Fruit fly (Drosophila melanogaster) whole organism, embryonic: ENCODE measurements around the gene Uba2.

Experiments
- Ada2b ChIP-seq: fragments of 200-800 bp; sonication (Bioruptor generic); IDR thresholded peaks from 2 replicates; pipeline ENCODE4 v1.3.6; 2022; ENCODE audit warnings: missing biosample characterization, missing genetic modification characterization
- Awh ChIP-seq: fragments of 200-800 bp; sonication (Bioruptor generic); IDR thresholded peaks from 2 replicates; pipeline ENCODE4, ENCODE4 v1.3.6; 2022; ENCODE audit warnings: missing biosample characterization, missing genetic modification characterization
- CG10543 ChIP-seq: fragments of 200-800 bp; sonication (Bioruptor generic); optimal IDR thresholded peaks from 3 replicates; lab custom pipeline; 2017; ENCODE audit warnings: missing biosample characterization, mild to moderate bottlenecking, missing genetic modification characterization, moderate library complexity
- CG10959 ChIP-seq: fragments of 200-800 bp; sonication (Bioruptor generic); IDR thresholded peaks from 2 replicates; pipeline ENCODE4 v1.3.6; 2022; ENCODE audit warnings: missing biosample characterization, missing genetic modification characterization
- CG11560 ChIP-seq: fragments of 200-800 bp; sonication (Bioruptor generic); IDR thresholded peaks from 3 replicates; pipeline ENCODE4 v1.3.6; 2022; ENCODE audit warnings: missing biosample characterization, missing genetic modification characterization
- CG12769 ChIP-seq: fragments of 200-800 bp; sonication (Bioruptor generic); optimal IDR thresholded peaks from 2 replicates; lab custom pipeline; 2019; ENCODE audit warnings: missing biosample characterization, mild to moderate bottlenecking, missing genetic modification characterization, moderate library complexity
- CG13624 ChIP-seq: fragments of 200-800 bp; sonication (Bioruptor generic); optimal IDR thresholded peaks from 2 replicates; lab custom pipeline; 2016; ENCODE audit warnings: missing biosample characterization, missing genetic modification characterization
- CG14014 ChIP-seq: fragments of 200-800 bp; sonication (Bioruptor generic); IDR thresholded peaks from 2 replicates; pipeline ENCODE4 v1.3.6; 2022; ENCODE audit warnings: missing biosample characterization, missing genetic modification characterization
- CG17186 ChIP-seq: fragments of 200-800 bp; sonication (Bioruptor generic); optimal IDR thresholded peaks from 3 replicates; lab custom pipeline; 2017; ENCODE audit warnings: missing biosample characterization, missing genetic modification reagents, missing genetic modification characterization
- CG17612 ChIP-seq: fragments of 200-800 bp; sonication (Bioruptor generic); IDR thresholded peaks from 2 replicates; pipeline ENCODE4 v1.3.6; 2022; ENCODE audit warnings: missing biosample characterization, missing genetic modification characterization
- CG32772 ChIP-seq: fragments of 200-800 bp; sonication (Bioruptor generic); IDR thresholded peaks from 2 replicates; pipeline ENCODE4 v1.3.6; 2022; ENCODE audit warnings: missing biosample characterization, missing genetic modification characterization
- CG34376 ChIP-seq: fragments of 200-800 bp; sonication (Bioruptor generic); optimal IDR thresholded peaks from 2 replicates; lab custom pipeline; 2018; ENCODE audit warnings: missing biosample characterization, mild to moderate bottlenecking, missing genetic modification characterization
- CG6175 ChIP-seq: fragments of 200-800 bp; sonication (Bioruptor generic); IDR thresholded peaks from 3 replicates; pipeline ENCODE4 v1.3.6; 2022; ENCODE audit warnings: missing biosample characterization, missing genetic modification characterization
- CG6272 ChIP-seq: fragments of 200-800 bp; sonication (Bioruptor generic); IDR thresholded peaks from 2 replicates; pipeline ENCODE4 v1.3.6; 2022; ENCODE audit warnings: missing biosample characterization, missing genetic modification characterization
- CG6654 ChIP-seq: fragments of 200-800 bp; sonication (Bioruptor generic); optimal IDR thresholded peaks from 2 replicates; lab custom pipeline; 2017; ENCODE audit warnings: missing biosample characterization, mild to moderate bottlenecking, missing genetic modification characterization
- CG8359 ChIP-seq: fragments of 200-800 bp; sonication (Bioruptor generic); optimal IDR thresholded peaks from 2 replicates; lab custom pipeline; 2017; ENCODE audit warnings: missing biosample characterization, mild to moderate bottlenecking, missing genetic modification characterization, borderline replicate concordance
- CG8765 ChIP-seq: fragments of 200-800 bp; sonication (Bioruptor generic); IDR thresholded peaks from 2 replicates; pipeline ENCODE4 v1.3.6; 2022; ENCODE audit warnings: missing biosample characterization, missing genetic modification characterization
- CoRest ChIP-seq: fragments of 200-800 bp; sonication (Bioruptor generic); optimal IDR thresholded peaks from 3 replicates; lab custom pipeline; 2018; ENCODE audit warnings: missing biosample characterization, mild to moderate bottlenecking, missing genetic modification characterization, moderate library complexity
- D19A ChIP-seq: fragments of 200-800 bp; optimal IDR thresholded peaks from 3 replicates; lab custom pipeline; 2019; ENCODE audit warnings: missing biosample characterization, mild to moderate bottlenecking, missing genetic modification characterization, moderate library complexity
- Doc2 ChIP-seq: fragments of 200-800 bp; sonication (Bioruptor generic); IDR thresholded peaks from 2 replicates; pipeline ENCODE4 v1.3.6; 2022; ENCODE audit warnings: missing biosample characterization, missing genetic modification characterization
- Fer1 ChIP-seq: fragments of 200-800 bp; sonication (Bioruptor generic); optimal IDR thresholded peaks from 2 replicates; lab custom pipeline; 2017; ENCODE audit warnings: missing biosample characterization, mild to moderate bottlenecking, missing genetic modification characterization
- Gug ChIP-seq: fragments of 200-800 bp; sonication (Bioruptor generic); IDR thresholded peaks from 4 replicates; pipeline ENCODE4 v1.3.6; 2022; ENCODE audit warnings: missing biosample characterization, missing genetic modification characterization
- HLHmδ ChIP-seq: fragments of 200-800 bp; sonication (Bioruptor generic); optimal IDR thresholded peaks from 2 replicates; lab custom pipeline; 2018; ENCODE audit warnings: missing biosample characterization, mild to moderate bottlenecking, missing genetic modification characterization, moderate library complexity
- Jarid2 ChIP-seq: fragments of 200-800 bp; sonication (Bioruptor generic); optimal IDR thresholded peaks from 3 replicates; lab custom pipeline; 2017; ENCODE audit warnings: mild to moderate bottlenecking, missing biosample characterization, missing genetic modification reagents, missing genetic modification characterization
- Lim3 ChIP-seq: fragments of 200-800 bp; sonication (Bioruptor generic); IDR thresholded peaks from 2 replicates; pipeline ENCODE4 v1.3.6; 2022; ENCODE audit warnings: missing biosample characterization, missing genetic modification characterization
- MTF-1 ChIP-seq: fragments of 200-800 bp; sonication (Bioruptor generic); optimal IDR thresholded peaks from 2 replicates; lab custom pipeline; 2018; ENCODE audit warnings: missing biosample characterization, mild to moderate bottlenecking, missing genetic modification characterization, borderline replicate concordance
- Six4 ChIP-seq: fragments of 200-800 bp; sonication (Bioruptor generic); optimal IDR thresholded peaks from 2 replicates; lab custom pipeline; 2016; ENCODE audit warnings: missing biosample characterization, missing genetic modification characterization
- Sry-δ ChIP-seq: fragments of 200-800 bp; sonication (Bioruptor generic); optimal IDR thresholded peaks from 2 replicates; lab custom pipeline; 2016; ENCODE audit warnings: missing biosample characterization, missing genetic modification characterization
- Xrp1 ChIP-seq: fragments of 200-800 bp; sonication (Bioruptor generic); IDR thresholded peaks from 2 replicates; pipeline ENCODE4 v1.3.6; 2022; ENCODE audit warnings: missing biosample characterization, missing genetic modification characterization
- YL-1 ChIP-seq: fragments of 200-800 bp; sonication (Bioruptor generic); optimal IDR thresholded peaks from 3 replicates; lab custom pipeline; 2017; ENCODE audit warnings: missing biosample characterization, mild to moderate bottlenecking, missing genetic modification characterization
- ab ChIP-seq: fragments of 200-800 bp; sonication (Bioruptor generic); optimal IDR thresholded peaks from 2 replicates; lab custom pipeline; 2016; ENCODE audit warnings: missing biosample characterization, missing genetic modification characterization
- az2 ChIP-seq: fragments of 200-800 bp; sonication (Bioruptor generic); optimal IDR thresholded peaks from 3 replicates; lab custom pipeline; 2016; ENCODE audit warnings: missing biosample characterization, missing genetic modification characterization
- btn ChIP-seq: fragments of 200-800 bp; sonication (Bioruptor generic); optimal IDR thresholded peaks from 2 replicates; lab custom pipeline; 2016; ENCODE audit warnings: missing biosample characterization, missing genetic modification characterization
- chinmo ChIP-seq: fragments of 200-800 bp; sonication (Bioruptor generic); IDR thresholded peaks from 4 replicates; pipeline ENCODE4 v1.3.6; 2022; ENCODE audit warnings: missing biosample characterization, missing genetic modification characterization; ENCODE audit not compliant: partially characterized antibody
- ci ChIP-seq: fragments of 200-800 bp; sonication (Bioruptor generic); IDR thresholded peaks from 3 replicates; pipeline ENCODE4 v1.3.6; 2022; ENCODE audit warnings: missing biosample characterization, missing genetic modification characterization
- dm ChIP-seq: fragments of 200-800 bp; sonication (Bioruptor generic); optimal IDR thresholded peaks from 3 replicates; lab custom pipeline; 2016; ENCODE audit warnings: missing biosample characterization, missing genetic modification characterization
- fd102C ChIP-seq: fragments of 200-800 bp; sonication (Bioruptor generic); optimal IDR thresholded peaks from 2 replicates; lab custom pipeline; 2018; ENCODE audit warnings: missing biosample characterization, mild to moderate bottlenecking, missing genetic modification characterization, moderate library complexity
- her ChIP-seq: fragments of 200-800 bp; sonication (Bioruptor generic); optimal IDR thresholded peaks from 2 replicates; lab custom pipeline; 2016; ENCODE audit warnings: missing biosample characterization, missing genetic modification characterization
- ind ChIP-seq: fragments of 200-800 bp; sonication (Bioruptor generic); optimal IDR thresholded peaks from 3 replicates; lab custom pipeline; 2016; ENCODE audit warnings: missing biosample characterization, missing genetic modification characterization
- lmd ChIP-seq: fragments of 200-800 bp; sonication (Bioruptor generic); IDR thresholded peaks from 2 replicates; pipeline ENCODE4 v1.3.6; 2022; ENCODE audit warnings: missing biosample characterization, missing genetic modification characterization
- lov ChIP-seq, 2 experiments: fragments of 200-800 bp in 1 of 2; fragments of >200 bp in 1 of 2; sonication (Bioruptor generic) in 1 of 2; IDR thresholded peaks in 1 of 2; optimal IDR thresholded peaks in 1 of 2; 2 replicates in 1 of 2; 3 replicates in 1 of 2; pipeline versions ENCODE4 v1.3.6 to Lab custom; 2017 to 2022; ENCODE audit warnings: missing biosample characterization in 1 of 2, missing genetic modification characterization in 1 of 2
- odd ChIP-seq: fragments of 200-800 bp; sonication (Bioruptor generic); optimal IDR thresholded peaks from 2 replicates; lab custom pipeline; 2017; ENCODE audit warnings: missing biosample characterization, mild to moderate bottlenecking, missing genetic modification characterization
- p53 ChIP-seq: fragments of 200-800 bp; sonication (Bioruptor generic); optimal IDR thresholded peaks from 2 replicates; lab custom pipeline; 2016; ENCODE audit warnings: missing biosample characterization, missing genetic modification characterization
- pb ChIP-seq: fragments of 200-800 bp; sonication (Bioruptor generic); optimal IDR thresholded peaks from 3 replicates; lab custom pipeline; 2016; ENCODE audit warnings: missing biosample characterization, missing genetic modification characterization
- peb ChIP-seq: fragments of 200-800 bp; sonication (Bioruptor generic); IDR thresholded peaks from 2 replicates; pipeline ENCODE4 v1.3.6; 2022; ENCODE audit warnings: missing biosample characterization, missing genetic modification characterization
- salm ChIP-seq: fragments of 200-800 bp; sonication (Bioruptor generic); optimal IDR thresholded peaks from 2 replicates; lab custom pipeline; 2018; ENCODE audit warnings: missing biosample characterization, mild to moderate bottlenecking, missing genetic modification characterization
- slbo ChIP-seq: fragments of 200-800 bp; sonication (Bioruptor generic); IDR thresholded peaks from 2 replicates; pipeline ENCODE4 v1.3.6; 2022; ENCODE audit warnings: missing biosample characterization, missing genetic modification characterization
- sob ChIP-seq: fragments of 200-800 bp; sonication (Bioruptor generic); IDR thresholded peaks from 2 replicates; pipeline ENCODE4 v1.3.6; 2022; ENCODE audit warnings: missing biosample characterization, missing genetic modification characterization
- unpg ChIP-seq: fragments of 200-800 bp; sonication (Bioruptor generic); optimal IDR thresholded peaks from 3 replicates; lab custom pipeline; 2018; ENCODE audit warnings: missing biosample characterization, mild to moderate bottlenecking, missing genetic modification characterization, moderate library complexity
- zen ChIP-seq: fragments of 200-800 bp; sonication (Bioruptor generic); optimal IDR thresholded peaks from 3 replicates; lab custom pipeline; 2018; ENCODE audit warnings: missing biosample characterization, mild to moderate bottlenecking, missing genetic modification characterization, moderate library complexity
- zf30C ChIP-seq: fragments of 200-800 bp; sonication (Bioruptor generic); optimal IDR thresholded peaks from 3 replicates; lab custom pipeline; 2018; ENCODE audit warnings: missing biosample characterization, mild to moderate bottlenecking, missing genetic modification characterization

The Uba2 gene

DNA sequence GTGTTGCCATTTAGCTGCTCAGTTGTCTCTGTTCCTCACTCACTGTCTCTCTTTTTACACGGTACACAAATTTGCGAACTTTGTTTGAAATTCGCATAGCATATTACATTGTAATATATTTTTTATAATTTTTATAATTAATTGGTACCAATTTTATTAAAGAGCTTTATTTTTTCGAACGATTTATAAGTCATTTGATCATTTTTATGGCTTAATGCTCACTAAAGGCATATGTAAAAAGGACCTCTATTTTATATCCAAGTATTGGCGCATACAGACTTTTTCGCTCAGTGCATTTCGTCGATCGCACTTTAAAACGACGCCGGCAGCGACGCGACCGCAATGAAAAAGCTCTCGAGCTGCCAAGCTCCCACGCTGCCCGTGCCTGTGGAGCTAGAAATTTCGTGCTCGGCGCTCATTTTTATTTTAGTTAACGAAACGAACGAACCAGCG is 31.5 kb downstream of the Uba2 start (continued):
- TF ChIP-seq CG6272 (GFP tag; lab: Robert Waterston, UW) (peak; percentile 90), btn (GFP tag; lab: Kevin White, UChicago) (peak; percentile 27), CG6175 (GFP tag; lab: Robert Waterston, UW) (peak; percentile 92), HLHmδ (GFP tag; lab: Kevin White, UChicago) (no peak), CG14014 (GFP tag; lab: Robert Waterston, UW) (peak; percentile 95), her (GFP tag; lab: Kevin White, UChicago) (peak; percentile 71), lov (optimal IDR thresholded peaks at IDR 0.05; lab: Kevin White, UChicago) (no peak), lov (GFP tag; IDR thresholded peaks at IDR 0.05; lab: Robert Waterston, UW) (peak; percentile 60; the same call in 1 of the 3 replicates), CG34376 (GFP tag; lab: Kevin White, UChicago) (peak; percentile 94), Lim3 (GFP tag; lab: Robert Waterston, UW) (peak; percentile 71), zen (tag; lab: Kevin White, UChicago) (peak; percentile 78), az2 (peak; percentile 93), Xrp1 (GFP tag; lab: Robert Waterston, UW) (peak; percentile 87), zf30C (peak; percentile 92), Jarid2 (peak; percentile 81), ci (GFP tag; lab: Robert Waterston, UW) (peak; percentile 83), odd (GFP tag; lab: Kevin White, UChicago) (peak; percentile 96), Fer1 (GFP tag; lab: Kevin White, UChicago) (peak; percentile 99), Ada2b (GFP tag; lab: Robert Waterston, UW) (peak; percentile 94), Gug (peak; percentile 92; the same call in 3 of the 4 replicates), CG8359 (GFP tag; lab: Kevin White, UChicago) (peak; percentile 63), Doc2 (GFP tag; lab: Robert Waterston, UW) (peak; percentile 83), Awh (GFP tag; lab: Robert Waterston, UW) (peak; percentile 79), CG11560 (tag; lab: Robert Waterston, UW) (peak; percentile 89), dm (peak; percentile 55), CG6654 (GFP tag; lab: Kevin White, UChicago) (peak; percentile 79), unpg (GFP tag; lab: Kevin White, UChicago) (peak; percentile 94), peb (peak; percentile 79), chinmo (no peak), CG10543 (GFP tag; lab: Kevin White, UChicago) (peak; percentile 98), Six4 (peak; percentile 85), D19A (tag; lab: Kevin White, UChicago) (peak; percentile 87), CG17186 (GFP tag; lab: Kevin White, UChicago) (no peak), fd102C (GFP tag; lab: Kevin White, UChicago) (no peak), CG8765 (peak; percentile 61; the same call in 1 of the 2 replicates), salm (peak; percentile 89), ab (GFP tag; lab: Kevin White, UChicago) (peak; percentile 20), YL-1 (GFP tag; lab: Kevin White, UChicago) (peak; percentile 87), sob (GFP tag; lab: Robert Waterston, UW) (peak; percentile 97), ind (GFP tag; lab: Kevin White, UChicago) (peak; percentile 96), CoRest (peak; percentile 98), p53 (GFP tag; lab: Kevin White, UChicago) (peak; percentile 42), pb (peak; percentile 60), MTF-1 (peak; percentile 61), CG32772 (GFP tag; lab: Robert Waterston, UW) (peak; percentile 90), CG13624 (GFP tag; lab: Kevin White, UChicago) (peak; percentile 94), lmd (peak; percentile 97), CG17612 (GFP tag; lab: Robert Waterston, UW) (peak; percentile 88), CG10959 (peak; percentile 37; the same call in 1 of the 2 replicates), Sry-δ (GFP tag; lab: Kevin White, UChicago) (peak; percentile 28), slbo (GFP tag; lab: Robert Waterston, UW) (peak; percentile 98), CG12769 (tag; lab: Kevin White, UChicago) (peak; percentile 73)
